Worm (Caenorhabditis elegans) whole organism, late embryonic: ENCODE data around the gene Y53C12B.7.

ENCODE experiments used
- che-1 ChIP-seq: sonication (generic microtip); optimal IDR thresholded peaks from 2 replicates; lab custom pipeline; 2016; ENCODE audit warnings: mild to moderate bottlenecking, missing genetic modification characterization, missing compliant biosample characterization
- gmeb-2 ChIP-seq: sonication (generic microtip); optimal IDR thresholded peaks from 2 replicates; lab custom pipeline; 2016; ENCODE audit warnings: missing genetic modification characterization, inconsistent platforms, missing compliant biosample characterization
- lim-6 ChIP-seq: sonication (generic microtip); optimal IDR thresholded peaks from 2 replicates; lab custom pipeline; 2016; ENCODE audit warnings: missing genetic modification characterization, missing compliant biosample characterization
- nfya-1 ChIP-seq: sonication (generic microtip); optimal IDR thresholded peaks from 2 replicates; lab custom pipeline; 2017; ENCODE audit warnings: missing genetic modification characterization, mild to moderate bottlenecking, missing compliant biosample characterization, antibody characterized with exemption, moderate library complexity
- nhr-11 ChIP-seq: fragments of 150-350 bp; optimal IDR thresholded peaks from 2 replicates; lab custom pipeline; 2014; ENCODE audit warnings: missing biosample characterization, missing genetic modification characterization
- pag-3 ChIP-seq: sonication (generic microtip); optimal IDR thresholded peaks from 2 replicates; lab custom pipeline; 2016; ENCODE audit warnings: missing compliant biosample characterization, missing genetic modification characterization, borderline replicate concordance
- pha-4 ChIP-seq: fragments of 150-350 bp; optimal IDR thresholded peaks from 2 replicates; lab custom pipeline; 2018; ENCODE audit warnings: missing biosample characterization, missing genetic modification reagents, missing genetic modification characterization
- sox-2 ChIP-seq: fragments of 200-800 bp; sonication (Bioruptor generic); IDR thresholded peaks from 2 replicates; pipeline ENCODE4 v1.3.6; 2022; ENCODE audit warnings: missing genetic modification reagents, missing genetic modification characterization, missing compliant biosample characterization

DNA sequence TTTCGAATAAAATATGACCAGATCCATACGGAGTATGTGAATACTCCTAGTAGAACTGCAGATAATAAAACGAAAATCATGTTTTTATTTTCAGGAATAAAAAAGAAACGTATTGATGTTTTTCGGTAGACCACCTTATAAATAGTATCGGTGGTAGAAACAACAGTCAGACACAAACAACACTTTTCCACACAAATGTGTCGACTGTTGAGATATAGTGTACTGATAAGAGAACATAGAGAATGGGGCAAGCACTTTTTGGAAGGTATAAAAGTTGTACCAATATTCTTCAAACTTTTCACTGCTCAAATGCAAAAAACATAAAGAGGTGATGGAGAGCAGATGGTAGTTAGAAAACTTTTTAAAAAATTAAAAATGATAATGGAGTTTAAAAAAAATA is 49.6 kb upstream of the Y53C12B.7 start, which contains the start of gene cyp-13A6:
- no peak for TF ChIP-seq gmeb-2 (tag; lab: Kevin White, UChicago)
- no peak for TF ChIP-seq nhr-11 (tag; lab: Kevin White, UChicago)
- no peak for TF ChIP-seq nfya-1
- no peak for TF ChIP-seq pha-4 (tag; lab: Kevin White, UChicago)
- TF ChIP-seq lim-6 = no peak
- TF ChIP-seq pag-3 (tag; lab: Kevin White, UChicago) = no peak
- no peak for TF ChIP-seq sox-2
- TF ChIP-seq che-1 (tag; lab: Kevin White, UChicago) = no peak
